Fruit fly (Drosophila melanogaster): ENCODE results near the gene Obp19b.

DNA sequence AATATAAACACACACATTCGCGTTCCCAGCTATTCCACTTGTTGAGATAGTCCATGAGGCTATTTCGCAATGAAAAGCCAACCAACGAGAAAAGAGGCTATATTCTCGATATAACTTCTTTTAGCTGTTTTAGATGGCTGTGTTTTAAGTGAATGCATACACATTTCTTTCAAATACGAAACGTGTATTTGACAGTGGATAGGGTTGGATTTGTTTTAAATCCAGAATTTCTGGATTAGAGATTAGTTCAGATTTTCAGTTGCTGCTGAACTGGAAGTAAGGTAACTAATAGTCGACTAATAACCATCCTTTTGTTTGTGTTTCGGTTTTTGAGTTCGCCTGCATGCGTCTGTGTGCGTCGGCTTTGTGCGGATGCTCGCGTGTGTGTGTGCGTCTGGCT lies 6.6 kb downstream of the Obp19b start:
- TF ChIP-seq psq (GFP tag; optimal IDR thresholded peaks at IDR 0.05) (no peak), Hr83 (GFP tag; optimal IDR thresholded peaks at IDR 0.05; ENCODE audit: poor library complexity, severe bottlenecking) (no peak), woc (GFP tag; optimal IDR thresholded peaks at IDR 0.05) (no peak), tai (GFP tag; optimal IDR thresholded peaks at IDR 0.05) (no peak), CG9705 (GFP tag; optimal IDR thresholded peaks at IDR 0.05) (no peak), pan (optimal IDR thresholded peaks at IDR 0.05) (no peak), sage (GFP tag; optimal IDR thresholded peaks at IDR 0.05) (no peak), sv (GFP tag; optimal IDR thresholded peaks at IDR 0.05) (no peak)

Measured in whole organism, wandering third instar larva.